Fruit fly (Drosophila melanogaster) whole organism, embryonic: Measurements from ENCODE around the gene CG18063.

Experiments
- Adf1 ChIP-seq: fragments of 200-800 bp; sonication (Bioruptor generic); IDR thresholded peaks from 2 replicates; pipeline ENCODE4 v1.3.6; 2022; ENCODE audit warnings: missing biosample characterization, missing genetic modification characterization
- Atf3 ChIP-seq: fragments of 200-800 bp; sonication (Bioruptor generic); optimal IDR thresholded peaks from 3 replicates; lab custom pipeline; 2016; ENCODE audit warnings: missing biosample characterization, missing genetic modification characterization
- Awh ChIP-seq: fragments of 200-800 bp; sonication (Bioruptor generic); IDR thresholded peaks from 2 replicates; pipeline ENCODE4, ENCODE4 v1.3.6; 2022; ENCODE audit warnings: missing biosample characterization, missing genetic modification characterization
- Blimp-1 ChIP-seq: fragments of 200-800 bp; sonication (Bioruptor generic); optimal IDR thresholded peaks from 3 replicates; lab custom pipeline; 2018; ENCODE audit warnings: missing biosample characterization, missing genetic modification characterization, mild to moderate bottlenecking, moderate library complexity, missing genetic modification reagents
- CG10543 ChIP-seq: fragments of 200-800 bp; sonication (Bioruptor generic); optimal IDR thresholded peaks from 3 replicates; lab custom pipeline; 2017; ENCODE audit warnings: missing biosample characterization, mild to moderate bottlenecking, missing genetic modification characterization, moderate library complexity
- CG12071 ChIP-seq: fragments of 200-800 bp; sonication (Bioruptor generic); optimal IDR thresholded peaks from 3 replicates; lab custom pipeline; 2018; ENCODE audit warnings: missing biosample characterization, mild to moderate bottlenecking, missing genetic modification characterization
- CG13123 ChIP-seq: fragments of 200-800 bp; sonication (Bioruptor generic); optimal IDR thresholded peaks from 2 replicates; lab custom pipeline; 2016; ENCODE audit warnings: missing biosample characterization, missing genetic modification characterization
- CG14667 ChIP-seq: fragments of 200-800 bp; sonication (Bioruptor generic); IDR thresholded peaks from 2 replicates; pipeline ENCODE4 v1.3.6; 2022; ENCODE audit warnings: missing biosample characterization, missing genetic modification characterization
- CG14710 ChIP-seq: fragments of 200-800 bp; sonication (Bioruptor generic); optimal IDR thresholded peaks from 3 replicates; lab custom pipeline; 2019; ENCODE audit warnings: missing biosample characterization, mild to moderate bottlenecking, missing genetic modification characterization, moderate library complexity
- CG15269 ChIP-seq: fragments of 200-800 bp; sonication (Bioruptor generic); optimal IDR thresholded peaks from 2 replicates; lab custom pipeline; 2018; ENCODE audit warnings: missing biosample characterization, mild to moderate bottlenecking, missing genetic modification characterization, moderate library complexity
- CG1603 ChIP-seq: fragments of 200-800 bp; sonication (Bioruptor generic); optimal IDR thresholded peaks from 2 replicates; lab custom pipeline; 2019; ENCODE audit warnings: missing biosample characterization, mild to moderate bottlenecking, missing genetic modification characterization, moderate library complexity
- CG16863 ChIP-seq: fragments of 200-800 bp; sonication (Bioruptor generic); optimal IDR thresholded peaks from 3 replicates; lab custom pipeline; 2016; ENCODE audit warnings: missing biosample characterization, missing genetic modification characterization
- CG17912 ChIP-seq: fragments of 200-800 bp; sonication (Bioruptor generic); optimal IDR thresholded peaks from 2 replicates; lab custom pipeline; 2018; ENCODE audit warnings: missing biosample characterization, mild to moderate bottlenecking, missing genetic modification characterization
- CG18011 ChIP-seq: fragments of 200-800 bp; sonication (Bioruptor generic); optimal IDR thresholded peaks from 2 replicates; lab custom pipeline; 2017; ENCODE audit warnings: missing biosample characterization, missing genetic modification characterization, mild to moderate bottlenecking, moderate library complexity, missing genotype
- CG32772 ChIP-seq: fragments of 200-800 bp; sonication (Bioruptor generic); IDR thresholded peaks from 2 replicates; pipeline ENCODE4 v1.3.6; 2022; ENCODE audit warnings: missing biosample characterization, missing genetic modification characterization
- CG34224 ChIP-seq: fragments of 200-800 bp; sonication (Bioruptor generic); IDR thresholded peaks from 3 replicates; pipeline ENCODE4 v1.3.6; 2022; ENCODE audit warnings: missing biosample characterization, missing genetic modification characterization; ENCODE audit not compliant: partially characterized antibody
- CG43689 ChIP-seq: fragments of 200-800 bp; sonication (Bioruptor generic); IDR thresholded peaks from 2 replicates; pipeline ENCODE4 v1.3.6; 2022; ENCODE audit warnings: missing biosample characterization, missing genetic modification characterization
- CG5953 ChIP-seq: fragments of 200-800 bp; sonication (Bioruptor generic); IDR thresholded peaks from 2 replicates; pipeline ENCODE4 v1.3.6; 2022; ENCODE audit warnings: missing biosample characterization, missing genetic modification characterization
- CG6175 ChIP-seq: fragments of 200-800 bp; sonication (Bioruptor generic); IDR thresholded peaks from 3 replicates; pipeline ENCODE4 v1.3.6; 2022; ENCODE audit warnings: missing biosample characterization, missing genetic modification characterization
- CG7987 ChIP-seq: fragments of 200-800 bp; sonication (Bioruptor generic); optimal IDR thresholded peaks from 2 replicates; lab custom pipeline; 2018; ENCODE audit warnings: missing biosample characterization, mild to moderate bottlenecking, missing genetic modification characterization, moderate library complexity
- CG9215 ChIP-seq: fragments of 200-800 bp; sonication (Bioruptor generic); IDR thresholded peaks from 2 replicates; pipeline ENCODE4 v1.3.6; 2022; ENCODE audit warnings: missing biosample characterization, missing genetic modification characterization
- CHES-1-like ChIP-seq: fragments of 200-800 bp; sonication (Bioruptor generic); optimal IDR thresholded peaks from 2 replicates; lab custom pipeline; 2016; ENCODE audit warnings: missing biosample characterization, missing genetic modification characterization
- Dad ChIP-seq: fragments of 200-800 bp; sonication (Bioruptor generic); optimal IDR thresholded peaks from 3 replicates; lab custom pipeline; 2016; ENCODE audit warnings: missing biosample characterization, missing genetic modification characterization
- Deaf1 ChIP-seq: fragments of 200-800 bp; optimal IDR thresholded peaks from 3 replicates; lab custom pipeline; 2019; ENCODE audit warnings: missing biosample characterization, mild to moderate bottlenecking, missing genetic modification characterization, moderate library complexity
- Dref ChIP-seq: fragments of 200-800 bp; sonication (Bioruptor generic); IDR thresholded peaks from 2 replicates; pipeline ENCODE4 v1.3.6; 2022; ENCODE audit warnings: missing biosample characterization, missing genetic modification characterization
- Fer1 ChIP-seq: fragments of 200-800 bp; sonication (Bioruptor generic); optimal IDR thresholded peaks from 2 replicates; lab custom pipeline; 2017; ENCODE audit warnings: missing biosample characterization, mild to moderate bottlenecking, missing genetic modification characterization
- Gug ChIP-seq: fragments of 200-800 bp; sonication (Bioruptor generic); IDR thresholded peaks from 4 replicates; pipeline ENCODE4 v1.3.6; 2022; ENCODE audit warnings: missing biosample characterization, missing genetic modification characterization
- Lhr ChIP-seq: fragments of 200-800 bp; sonication (Bioruptor generic); optimal IDR thresholded peaks from 3 replicates; lab custom pipeline; 2017; ENCODE audit warnings: mild to moderate bottlenecking, missing biosample characterization, missing genetic modification reagents, missing genetic modification characterization
- Lpt ChIP-seq: fragments of >200 bp; optimal IDR thresholded peaks from 2 replicates; lab custom pipeline; 2018; ENCODE audit warnings: missing biosample characterization, missing genetic modification characterization
- MBD-R2 ChIP-seq: fragments of 200-800 bp; sonication (Bioruptor generic); IDR thresholded peaks from 2 replicates; pipeline ENCODE4 v1.3.6; 2022; ENCODE audit warnings: missing biosample characterization, missing genetic modification characterization
- Nf-YB ChIP-seq: fragments of 200-800 bp; sonication (Bioruptor generic); optimal IDR thresholded peaks from 3 replicates; lab custom pipeline; 2019; ENCODE audit warnings: missing biosample characterization, mild to moderate bottlenecking, missing genetic modification characterization, moderate library complexity
- Oli ChIP-seq: fragments of 200-800 bp; sonication (Bioruptor generic); optimal IDR thresholded peaks from 2 replicates; lab custom pipeline; 2018; ENCODE audit warnings: missing biosample characterization, mild to moderate bottlenecking, missing genetic modification characterization, moderate library complexity
- br ChIP-seq: fragments of >200 bp; optimal IDR thresholded peaks from 2 replicates; lab custom pipeline; 2017
- bsh ChIP-seq, 2 experiments: fragments of 200-800 bp; sonication (Bioruptor generic); optimal IDR thresholded peaks; 2 replicates each; lab custom pipeline; 2017 to 2018; ENCODE audit warnings: mild to moderate bottlenecking in 2 of 2, missing biosample characterization in 2 of 2, missing genetic modification characterization in 2 of 2, moderate library complexity in 1 of 2
- chm ChIP-seq: fragments of 200-800 bp; sonication (Bioruptor generic); IDR thresholded peaks from 2 replicates; pipeline ENCODE4 v1.3.6; 2022; ENCODE audit warnings: missing biosample characterization, missing genetic modification characterization
- da ChIP-seq: fragments of 200-800 bp; sonication (Bioruptor generic); optimal IDR thresholded peaks from 2 replicates; lab custom pipeline; 2016; ENCODE audit warnings: missing biosample characterization, missing genetic modification characterization
- dan ChIP-seq: fragments of 200-800 bp; sonication (Bioruptor generic); IDR thresholded peaks from 2 replicates; pipeline ENCODE4 v1.3.6; 2022; ENCODE audit warnings: missing biosample characterization, missing genetic modification characterization
- dmrt11E ChIP-seq: fragments of 200-800 bp; sonication (Bioruptor generic); optimal IDR thresholded peaks from 3 replicates; lab custom pipeline; 2018; ENCODE audit warnings: missing biosample characterization, mild to moderate bottlenecking, missing genetic modification characterization, moderate library complexity
- en ChIP-seq: fragments of 200-800 bp; sonication (Bioruptor generic); optimal IDR thresholded peaks from 2 replicates; lab custom pipeline; 2016; ENCODE audit warnings: missing biosample characterization, missing genetic modification characterization
- gt ChIP-seq: fragments of 200-800 bp; sonication (Bioruptor generic); IDR thresholded peaks from 2 replicates; pipeline ENCODE4 v1.3.6; 2022; ENCODE audit warnings: missing biosample characterization, missing genetic modification characterization
- inv ChIP-seq: fragments of 200-800 bp; sonication (Bioruptor generic); IDR thresholded peaks from 2 replicates; pipeline ENCODE4 v1.3.6; 2022; ENCODE audit warnings: missing biosample characterization, missing genetic modification characterization; ENCODE audit not compliant: partially characterized antibody
- mld ChIP-seq: fragments of 200-800 bp; sonication (Bioruptor generic); IDR thresholded peaks from 3 replicates; pipeline ENCODE4 v1.3.6; 2022; ENCODE audit warnings: missing biosample characterization, missing genetic modification characterization; ENCODE audit not compliant: partially characterized antibody
- row ChIP-seq: fragments of 200-800 bp; sonication (Bioruptor generic); IDR thresholded peaks from 3 replicates; pipeline ENCODE4 v1.3.6; 2022; ENCODE audit warnings: missing biosample characterization, missing genetic modification characterization
- seq ChIP-seq: fragments of 200-800 bp; sonication (Bioruptor generic); IDR thresholded peaks from 2 replicates; pipeline ENCODE4 v1.3.6; 2022; ENCODE audit warnings: missing biosample characterization, missing genetic modification characterization
- sob ChIP-seq: fragments of 200-800 bp; sonication (Bioruptor generic); IDR thresholded peaks from 2 replicates; pipeline ENCODE4 v1.3.6; 2022; ENCODE audit warnings: missing biosample characterization, missing genetic modification characterization
- stc ChIP-seq: fragments of 200-800 bp; sonication (Bioruptor generic); IDR thresholded peaks from 2 replicates; pipeline ENCODE4 v1.3.6; 2022; ENCODE audit warnings: missing biosample characterization, missing genetic modification characterization
- sug ChIP-seq: fragments of 200-800 bp; optimal IDR thresholded peaks from 2 replicates; lab custom pipeline; 2019; ENCODE audit warnings: missing biosample characterization, mild to moderate bottlenecking, missing genetic modification characterization, moderate library complexity
- unc-4 ChIP-seq: fragments of 200-800 bp; sonication (Bioruptor generic); IDR thresholded peaks from 2 replicates; pipeline ENCODE4 v1.3.6; 2022; ENCODE audit warnings: missing biosample characterization, missing genetic modification characterization; ENCODE audit not compliant: partially characterized antibody
- wor ChIP-seq: fragments of 200-800 bp; sonication (Bioruptor generic); IDR thresholded peaks from 2 replicates; pipeline ENCODE4 v1.3.6; 2022; ENCODE audit warnings: missing biosample characterization, missing genetic modification characterization

CG18063 gene

DNA sequence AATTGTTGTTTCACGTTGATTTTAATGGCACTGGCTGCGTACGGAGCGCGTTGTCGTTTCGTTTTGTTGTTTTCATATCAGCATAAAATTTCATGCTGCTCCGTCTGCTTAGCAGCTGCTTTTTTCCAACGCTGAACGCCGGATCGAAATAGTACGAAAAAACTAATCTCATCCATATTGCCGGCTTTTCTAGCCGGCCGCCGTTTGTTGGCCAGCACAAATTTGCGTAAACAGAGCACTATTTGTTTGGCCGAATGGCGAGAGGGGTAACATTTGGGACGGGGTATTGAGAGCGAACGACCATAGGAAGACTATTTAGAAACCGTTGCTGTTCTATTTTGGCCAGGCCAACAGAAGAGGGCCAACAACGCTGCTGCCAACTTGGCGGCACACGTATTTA, 47.8 kb upstream of the CG18063 start (continued):
- peak; percentile 53; the same call in 1 of the 3 replicates for TF ChIP-seq CG34224 (GFP tag; lab: Robert Waterston, UW)
- TF ChIP-seq da = no peak
- TF ChIP-seq Fer1 (GFP tag; lab: Kevin White, UChicago) = peak; percentile 56
- TF ChIP-seq Blimp-1 (GFP tag; lab: Kevin White, UChicago) = peak; percentile 76
- TF ChIP-seq CG1603 (tag; lab: Kevin White, UChicago) = peak; percentile 4
- peak; percentile 46 for TF ChIP-seq CG17912 (GFP tag; lab: Kevin White, UChicago)
- peak; percentile 15; the same call in 1 of the 3 replicates for TF ChIP-seq row (GFP tag; lab: Robert Waterston, UW)
- TF ChIP-seq CG15269 (tag; lab: Kevin White, UChicago) = peak; percentile 83
- no peak for TF ChIP-seq CG32772 (GFP tag; lab: Robert Waterston, UW)
- no peak for TF ChIP-seq Lhr
- TF ChIP-seq Deaf1 (tag; lab: Kevin White, UChicago) = peak; percentile 59
- TF ChIP-seq Adf1 (GFP tag; lab: Robert Waterston, UW) = peak; percentile 62
- TF ChIP-seq CHES-1-like (GFP tag; lab: Kevin White, UChicago) = peak; percentile 35
- TF ChIP-seq stc (GFP tag; lab: Robert Waterston, UW) = 0 out of 2 replicates have a peak, but pooled peaks have one; percentile 37
- peak; percentile 32; the same call in 1 of the 2 replicates for TF ChIP-seq unc-4 (GFP tag; lab: Robert Waterston, UW)
- no peak for TF ChIP-seq Lpt (GFP tag; lab: Kevin White, UChicago)
- TF ChIP-seq CG10543 (GFP tag; lab: Kevin White, UChicago) = peak; percentile 94
- TF ChIP-seq sob (GFP tag; lab: Robert Waterston, UW) = no peak
- no peak for TF ChIP-seq Dad (GFP tag; lab: Kevin White, UChicago)

DNA sequence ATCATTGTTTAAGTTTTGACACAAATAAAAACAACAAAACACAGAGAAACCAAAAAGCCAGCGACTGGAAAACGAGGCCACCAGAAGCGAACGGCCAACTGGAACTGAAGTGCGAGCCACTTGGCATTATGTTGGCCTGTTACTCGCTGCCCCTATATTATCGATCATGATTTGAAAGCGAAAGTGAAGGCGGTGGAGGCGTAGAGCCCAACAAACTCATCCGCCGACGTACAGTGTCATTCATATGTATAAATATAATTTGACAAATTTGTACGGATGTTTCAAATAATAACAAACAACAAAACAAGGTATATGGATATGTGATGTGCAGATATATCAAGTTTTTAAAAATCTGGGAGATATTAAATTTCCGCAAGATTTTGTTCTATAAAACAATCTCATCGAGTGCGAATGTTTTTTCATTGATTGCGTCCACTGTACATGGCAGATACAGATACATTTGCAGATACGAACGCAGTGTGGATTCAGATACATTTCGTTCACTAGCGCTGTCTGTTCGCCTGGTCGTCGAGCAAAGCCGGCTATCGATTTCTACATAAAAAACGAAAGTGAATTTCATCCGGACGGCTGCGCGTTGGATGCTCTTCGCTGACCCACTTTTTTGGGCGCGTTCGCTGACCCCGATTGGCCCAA, 46.6 kb upstream of the CG18063 start:
- peak; percentile 75 for TF ChIP-seq gt
- peak; percentile 96 for TF ChIP-seq chm (GFP tag; lab: Robert Waterston, UW)
- no peak for TF ChIP-seq sug (tag; lab: Kevin White, UChicago)
- TF ChIP-seq CG12071 = peak; percentile 94
- TF ChIP-seq MBD-R2 (GFP tag; lab: Robert Waterston, UW) = peak; percentile 85
- peak; percentile 98 for TF ChIP-seq Oli
- peak; percentile 94 for TF ChIP-seq en (GFP tag; lab: Kevin White, UChicago)
- TF ChIP-seq inv (GFP tag; lab: Robert Waterston, UW) = peak; percentile 44; the same call in 1 of the 2 replicates
- peak; percentile 90 for TF ChIP-seq CG9215 (GFP tag; lab: Robert Waterston, UW)
- peak; percentile 81 for TF ChIP-seq CG6175
- peak; percentile 79 for TF ChIP-seq CG18011
- no peak for TF ChIP-seq Lpt (GFP tag; lab: Kevin White, UChicago)
- no peak for TF ChIP-seq mld (GFP tag; lab: Robert Waterston, UW)
- TF ChIP-seq Awh (GFP tag; lab: Robert Waterston, UW) = peak; percentile 93
- TF ChIP-seq Nf-YB (GFP tag; lab: Kevin White, UChicago) = peak; percentile 80
- peak; percentile 98 for TF ChIP-seq seq (GFP tag; lab: Robert Waterston, UW)
- peak; percentile 62; the same call in 1 of the 2 replicates for TF ChIP-seq dan (GFP tag; lab: Robert Waterston, UW)
- TF ChIP-seq br (lab: Kevin White, UChicago) = no peak
- TF ChIP-seq Gug (GFP tag; lab: Robert Waterston, UW) = peak; percentile 89
- TF ChIP-seq CG16863 (GFP tag; lab: Kevin White, UChicago) = peak; percentile 97
- TF ChIP-seq CG5953 (GFP tag; lab: Robert Waterston, UW) = peak; percentile 91
- TF ChIP-seq row (GFP tag; lab: Robert Waterston, UW) = peak; percentile 98
- peak; percentile 91 for TF ChIP-seq Atf3 (GFP tag; lab: Kevin White, UChicago)
- TF ChIP-seq CG14710 (tag; lab: Kevin White, UChicago) = peak; percentile 91
- peak; percentile 66 for TF ChIP-seq CG7987
- TF ChIP-seq CG14667 = peak; percentile 92
- peak; percentile 96 for TF ChIP-seq dmrt11E (tag; lab: Kevin White, UChicago)
- peak; percentile 87 for TF ChIP-seq CG43689
- TF ChIP-seq CG13123 (GFP tag; lab: Kevin White, UChicago) = peak; percentile 94
- peak; percentile 69 to 98 for TF ChIP-seq bsh (GFP tag; optimal IDR thresholded peaks at IDR 0.05; lab: Kevin White, UChicago)
- peak; percentile 98 for TF ChIP-seq wor (GFP tag; lab: Robert Waterston, UW)
- TF ChIP-seq Dref (GFP tag; lab: Robert Waterston, UW) = no peak
